Worm (Caenorhabditis elegans) whole organism, mixed stage, embryonic: ENCODE results near the gene col-185.

Experiments used
- ces-1 ChIP-seq: fragments of 150-350 bp; optimal IDR thresholded peaks from 2 replicates; lab custom pipeline; 2014; ENCODE audit warnings: missing biosample characterization, missing genetic modification reagents, missing genetic modification characterization
- nhr-28 ChIP-seq: fragments of 150-350 bp; optimal IDR thresholded peaks from 2 replicates; lab custom pipeline; 2014; ENCODE audit warnings: missing biosample characterization, missing genetic modification characterization
- pha-4 ChIP-seq: fragments of 150-350 bp; optimal IDR thresholded peaks from 2 replicates; lab custom pipeline; 2018; ENCODE audit warnings: missing biosample characterization, missing genetic modification reagents, missing genetic modification characterization

DNA sequence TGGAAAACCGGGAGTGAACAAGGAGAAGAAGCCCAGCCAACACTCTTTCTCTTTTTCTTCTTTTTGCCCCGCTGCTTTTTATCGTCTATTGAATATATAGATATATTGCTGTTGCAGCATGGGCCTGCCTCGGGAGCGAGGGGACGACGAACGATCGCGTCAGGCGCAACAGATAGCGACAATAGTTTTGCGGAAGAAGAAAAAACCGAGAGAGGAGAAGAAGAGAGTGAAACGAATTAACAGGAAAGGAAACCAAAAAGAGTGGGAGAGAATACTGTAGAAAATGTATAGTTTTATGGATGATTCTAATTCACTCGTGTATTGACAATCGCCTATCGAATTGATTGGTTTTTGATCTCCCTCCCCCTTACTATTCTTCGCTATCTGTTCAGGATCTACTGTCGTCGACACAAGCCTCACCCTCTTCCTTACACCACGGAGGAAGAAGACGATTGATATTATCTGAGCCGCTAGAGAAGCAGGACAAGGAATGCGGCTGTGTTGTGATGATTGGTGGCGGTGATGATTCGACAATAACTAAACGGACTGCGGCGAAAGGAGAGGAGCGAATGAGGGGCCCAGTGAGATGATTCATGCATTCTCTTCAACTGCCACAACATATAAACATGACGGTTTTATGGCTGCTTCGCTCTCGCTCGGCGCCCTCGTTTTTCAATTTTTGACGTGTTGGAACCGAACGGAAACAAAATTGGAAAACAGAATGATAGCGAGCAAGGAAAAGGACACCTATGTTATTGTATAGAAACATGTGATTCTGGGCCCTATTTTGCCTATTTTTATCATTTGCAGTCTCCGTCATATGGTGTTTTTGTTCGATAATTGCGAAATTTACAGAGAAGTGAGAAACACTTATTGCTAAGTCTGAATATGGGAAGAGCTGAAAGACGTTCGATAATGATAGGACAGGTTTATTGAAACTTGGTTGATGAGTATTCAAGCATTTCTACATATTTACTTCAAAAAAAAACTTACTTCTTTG, 15.6 kb upstream of the col-185 start:
- no peak for TF ChIP-seq ces-1 (GFP tag; lab: Kevin White, UChicago)
- no peak for TF ChIP-seq pha-4 (tag; lab: Kevin White, UChicago)
- no peak for TF ChIP-seq nhr-28
